Worm (Caenorhabditis elegans) whole organism, early embryonic: Measurements from ENCODE around the gene T07D4.5.

Experiments used
- B0310.2 ChIP-seq: sonication (generic microtip); optimal IDR thresholded peaks from 2 replicates; lab custom pipeline; 2016; ENCODE audit warnings: mild to moderate bottlenecking, missing genetic modification characterization, missing compliant biosample characterization
- F13C5.2 ChIP-seq: sonication (generic microtip); optimal IDR thresholded peaks from 2 replicates; lab custom pipeline; 2017; ENCODE audit warnings: mild to moderate bottlenecking, missing genetic modification characterization, inconsistent platforms, missing compliant biosample characterization
- aly-1 ChIP-seq: sonication (generic microtip); optimal IDR thresholded peaks from 2 replicates; lab custom pipeline; 2016; ENCODE audit warnings: missing genetic modification characterization, missing compliant biosample characterization
- ama-1 ChIP-seq: fragments of 150-350 bp; optimal IDR thresholded peaks from 2 replicates; lab custom pipeline; 2014
- ceh-13 ChIP-seq: fragments of 200-800 bp; sonication (Bioruptor generic); optimal IDR thresholded peaks from 2 replicates; lab custom pipeline; 2018; ENCODE audit warnings: mild to moderate bottlenecking, missing genetic modification characterization, missing compliant biosample characterization
- ceh-36 ChIP-seq: sonication (generic microtip); optimal IDR thresholded peaks from 2 replicates; lab custom pipeline; 2016; ENCODE audit warnings: missing genetic modification characterization, inconsistent platforms, missing compliant biosample characterization
- ets-7 ChIP-seq: sonication (generic microtip); optimal IDR thresholded peaks from 2 replicates; lab custom pipeline; 2016; ENCODE audit warnings: missing genotype, missing genetic modification characterization, missing compliant biosample characterization
- flt-1 ChIP-seq: fragments of 200-800 bp; sonication (Bioruptor generic); IDR thresholded peaks from 2 replicates; pipeline ENCODE4 v1.3.6; 2022; ENCODE audit warnings: missing genetic modification characterization, missing compliant biosample characterization
- hmbx-1 ChIP-seq: sonication (generic microtip); optimal IDR thresholded peaks from 2 replicates; lab custom pipeline; 2016; ENCODE audit warnings: mild to moderate bottlenecking, missing genetic modification characterization, missing compliant biosample characterization
- hmg-4 ChIP-seq: fragments of 200-800 bp; sonication (Bioruptor generic); optimal IDR thresholded peaks from 2 replicates; lab custom pipeline; 2018; ENCODE audit warnings: mild to moderate bottlenecking, missing genetic modification characterization, missing compliant biosample characterization
- hnd-1 ChIP-seq: sonication (generic microtip); optimal IDR thresholded peaks from 2 replicates; lab custom pipeline; 2016; ENCODE audit warnings: missing genetic modification characterization, missing compliant biosample characterization
- pes-1 ChIP-seq: fragments of 200-800 bp; sonication (Bioruptor generic); IDR thresholded peaks from 2 replicates; pipeline ENCODE4 v1.3.6; 2022; ENCODE audit warnings: missing genetic modification reagents, missing genetic modification characterization, missing compliant biosample characterization
- scrt-1 ChIP-seq: fragments of 200-800 bp; sonication (Bioruptor generic); IDR thresholded peaks from 2 replicates; pipeline ENCODE4 v1.3.6; 2022; ENCODE audit warnings: missing genetic modification characterization, missing compliant biosample characterization
- sea-1 ChIP-seq: fragments of 200-800 bp; sonication (Bioruptor generic); conservative IDR thresholded peaks from 2 replicates; pipeline ENCODE4 v1.3.6; 2022; ENCODE audit warnings: missing genetic modification characterization, missing compliant biosample characterization
- tbx-11 ChIP-seq: fragments of 200-800 bp; sonication (Bioruptor generic); IDR thresholded peaks from 2 replicates; pipeline ENCODE4 v1.3.6; 2022; ENCODE audit warnings: missing genetic modification characterization, missing compliant biosample characterization
- tbx-37 ChIP-seq: fragments of 200-800 bp; sonication (Bioruptor generic); conservative IDR thresholded peaks from 2 replicates; pipeline ENCODE4 v1.3.6; 2022; ENCODE audit warnings: missing genetic modification reagents, missing genetic modification characterization, missing compliant biosample characterization
- tra-4 ChIP-seq: sonication (generic microtip); optimal IDR thresholded peaks from 2 replicates; lab custom pipeline; 2017; ENCODE audit warnings: missing genetic modification characterization, missing compliant biosample characterization

Gene T07D4.5

DNA sequence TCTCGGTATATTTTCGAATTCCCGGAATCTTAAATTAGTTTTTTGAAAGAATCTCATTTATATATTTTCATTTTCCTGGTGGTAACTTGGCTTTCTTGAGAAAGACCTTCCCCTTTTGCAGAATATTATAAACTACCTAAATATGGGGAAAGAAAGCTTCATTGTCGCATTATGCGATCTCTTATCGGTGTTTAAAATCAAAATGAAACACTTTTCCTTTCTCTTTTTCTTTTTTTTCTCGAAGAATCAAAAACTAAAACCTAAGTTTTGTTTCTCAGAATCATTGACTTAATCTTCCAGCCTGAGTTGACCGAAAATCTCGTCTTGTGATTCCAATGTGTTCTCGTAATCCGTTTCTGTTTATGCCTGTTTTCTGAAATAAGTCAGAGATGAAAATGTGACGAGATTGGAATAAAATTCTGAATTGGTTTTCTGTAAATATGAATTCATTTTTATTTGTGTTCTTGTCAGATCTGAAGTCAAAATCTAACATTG, 28.4 kb upstream of the T07D4.5 start:
- TF ChIP-seq flt-1 (GFP tag; lab: Robert Waterston, UW) (no peak), ets-7 (tag; lab: Kevin White, UChicago) (no peak)

DNA sequence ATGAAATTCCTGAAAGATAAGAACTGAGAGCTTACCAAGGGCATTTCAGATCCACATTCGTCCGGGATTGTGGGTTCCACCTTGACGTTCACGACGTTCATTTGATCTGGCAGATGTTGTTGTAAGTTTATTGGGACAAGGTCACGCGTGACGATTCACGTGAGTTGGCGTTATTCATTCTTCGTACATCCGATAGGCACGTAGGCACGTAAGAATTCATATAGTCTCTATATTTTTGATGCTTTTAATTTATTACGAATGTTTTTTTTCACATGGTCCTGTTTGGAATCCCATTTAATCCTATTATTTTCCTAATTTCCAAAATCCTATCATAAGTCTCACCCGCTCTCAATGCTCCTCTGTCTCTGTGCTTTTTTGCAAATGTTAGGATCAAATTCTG, 27.8 kb upstream of the T07D4.5 start, which contains the start of gene B0457.4:
Gene B0457.4 (minus strand): TSS at position 101 of the 400 bp plus-strand sequence.
- TF ChIP-seq tra-4 (tag; lab: Kevin White, UChicago) (no peak), ama-1 (lab: Kevin White, UChicago) (no peak), sea-1 (no peak), ceh-36 (tag; lab: Kevin White, UChicago) (no peak), scrt-1 (GFP tag; lab: Robert Waterston, UW) (no peak), pes-1 (no peak), ets-7 (tag; lab: Kevin White, UChicago) (no peak), ceh-13 (no peak), tbx-37 (GFP tag; lab: Robert Waterston, UW) (no peak)

DNA sequence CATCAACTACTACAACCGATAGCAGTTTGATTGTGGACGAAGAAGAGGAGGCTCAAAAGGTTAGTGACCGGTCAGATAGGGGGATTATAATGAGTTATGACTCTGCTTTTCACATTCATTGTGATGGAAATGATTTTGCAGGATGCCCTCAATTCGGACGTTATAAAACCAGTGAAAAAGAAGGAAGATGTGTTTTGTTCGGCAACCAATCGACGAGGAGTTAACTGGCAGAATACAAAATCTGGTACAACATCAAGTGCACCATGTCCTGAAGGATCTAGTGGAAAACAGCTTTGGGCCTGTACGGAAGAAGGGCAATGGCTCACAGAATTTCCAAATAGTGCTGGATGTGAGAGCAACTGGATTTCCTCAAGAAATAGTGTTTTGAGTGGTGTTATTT, 19.7 kb upstream of the T07D4.5 start:
- TF ChIP-seq hnd-1 (tag; lab: Kevin White, UChicago) (no peak), tra-4 (tag; lab: Kevin White, UChicago) (no peak), tbx-11 (GFP tag; lab: Robert Waterston, UW) (no peak), B0310.2 (tag; lab: Kevin White, UChicago) (no peak), flt-1 (GFP tag; lab: Robert Waterston, UW) (no peak), sea-1 (no peak), tbx-37 (GFP tag; lab: Robert Waterston, UW) (no peak), ets-7 (tag; lab: Kevin White, UChicago) (no peak), ama-1 (lab: Kevin White, UChicago) (no peak), aly-1 (tag; lab: Kevin White, UChicago) (no peak), F13C5.2 (no peak), hmbx-1 (no peak), hmg-4 (GFP tag; lab: Kevin White, UChicago) (no peak), ceh-36 (tag; lab: Kevin White, UChicago) (no peak), ceh-13 (no peak), pes-1 (no peak), scrt-1 (GFP tag; lab: Robert Waterston, UW) (no peak)

- TF ChIP-seq F13C5.2 (no peak), ama-1 (lab: Kevin White, UChicago) (no peak), sea-1 (no peak), hnd-1 (tag; lab: Kevin White, UChicago) (no peak), tbx-11 (GFP tag; lab: Robert Waterston, UW) (no peak), hmbx-1 (no peak), tbx-37 (GFP tag; lab: Robert Waterston, UW) (no peak), scrt-1 (GFP tag; lab: Robert Waterston, UW) (no peak), hmg-4 (GFP tag; lab: Kevin White, UChicago) (no peak), ets-7 (tag; lab: Kevin White, UChicago) (no peak), ceh-36 (tag; lab: Kevin White, UChicago) (no peak), B0310.2 (tag; lab: Kevin White, UChicago) (no peak), ceh-13 (no peak), pes-1 (no peak)
These were observed 15.2 kb upstream of the T07D4.5 start for ce11 chrII:8899357-8899748.

ce11 chrII:8898582-8899356, 14.6 kb upstream of the T07D4.5 start:
- TF ChIP-seq flt-1 (GFP tag; lab: Robert Waterston, UW) (no peak), hmg-4 (GFP tag; lab: Kevin White, UChicago) (no peak), ama-1 (lab: Kevin White, UChicago) (no peak), scrt-1 (GFP tag; lab: Robert Waterston, UW) (no peak), hnd-1 (tag; lab: Kevin White, UChicago) (no peak), sea-1 (no peak), aly-1 (tag; lab: Kevin White, UChicago) (no peak)

DNA sequence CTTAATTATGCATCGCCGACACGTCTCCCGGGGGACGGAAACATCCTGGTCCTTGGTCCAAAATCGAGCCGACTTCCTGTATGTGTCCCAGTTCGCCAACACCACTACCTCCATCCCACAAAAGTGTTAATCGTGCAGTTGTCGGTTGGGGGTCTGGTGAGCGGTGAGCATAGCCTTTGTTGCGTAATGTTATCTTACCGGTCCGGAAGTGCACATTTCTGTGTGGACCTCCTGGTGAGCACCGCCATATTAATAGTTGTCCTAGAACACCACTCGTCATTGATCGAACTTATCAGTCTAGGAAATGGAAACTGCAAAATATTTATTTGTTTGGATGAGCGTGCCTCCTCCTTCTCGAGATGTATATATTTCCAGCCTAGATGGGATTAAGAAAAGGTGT, 13.1 kb upstream of the T07D4.5 start:
- TF ChIP-seq ets-7 (tag; lab: Kevin White, UChicago), result peak; percentile 64
- no peak for TF ChIP-seq tbx-37 (GFP tag; lab: Robert Waterston, UW)

- no peak for TF ChIP-seq tra-4 (tag; lab: Kevin White, UChicago)
- no peak for TF ChIP-seq ceh-13
- no peak for TF ChIP-seq hnd-1 (tag; lab: Kevin White, UChicago)
- no peak for TF ChIP-seq sea-1
- TF ChIP-seq hmbx-1, result no peak
- no peak for TF ChIP-seq B0310.2 (tag; lab: Kevin White, UChicago)
- no peak for TF ChIP-seq flt-1 (GFP tag; lab: Robert Waterston, UW)
- TF ChIP-seq ceh-36 (tag; lab: Kevin White, UChicago), result no peak
- TF ChIP-seq hmg-4 (GFP tag; lab: Kevin White, UChicago), result no peak
- no peak for TF ChIP-seq tbx-11 (GFP tag; lab: Robert Waterston, UW)
- TF ChIP-seq F13C5.2, result no peak
These were observed 12.4 kb upstream of the T07D4.5 start, which contains the start of gene lat-1 for ce11 chrII:8896541-8896940. lat-1 (plus strand) TSS chrII:8896841.

DNA sequence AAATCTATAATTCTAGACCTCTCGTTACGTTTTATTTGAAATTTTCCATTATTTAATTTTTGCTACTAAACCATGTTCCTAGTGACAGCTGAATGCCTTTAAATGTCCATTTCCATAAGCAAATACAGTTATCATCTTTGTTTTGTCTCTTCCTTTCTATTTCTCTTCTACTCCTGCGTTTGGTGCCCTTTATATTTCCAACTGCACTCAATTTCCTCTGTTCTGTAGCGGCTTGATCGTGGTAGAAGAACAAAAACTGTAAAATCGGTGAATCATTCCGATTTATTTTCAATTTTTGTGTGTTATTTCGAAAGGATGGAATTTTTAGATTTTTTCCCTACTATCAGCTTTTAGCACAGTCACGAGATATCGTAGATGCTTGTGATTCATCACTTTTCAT, 11.8 kb upstream of the T07D4.5 start:
- TF ChIP-seq scrt-1 (GFP tag; lab: Robert Waterston, UW) (no peak), ceh-13 (no peak), tbx-11 (GFP tag; lab: Robert Waterston, UW) (no peak), hmg-4 (GFP tag; lab: Kevin White, UChicago) (no peak), tbx-37 (GFP tag; lab: Robert Waterston, UW) (no peak), B0310.2 (tag; lab: Kevin White, UChicago) (no peak), ceh-36 (tag; lab: Kevin White, UChicago) (no peak), flt-1 (GFP tag; lab: Robert Waterston, UW) (no peak), F13C5.2 (no peak)
